Worm (Caenorhabditis elegans) whole organism, mixed stage, embryonic: ENCODE measurements around the gene dgtr-1.

Experiments used
- M03D4.4 ChIP-seq: sonication (generic microtip); optimal IDR thresholded peaks from 2 replicates; lab custom pipeline; 2017; ENCODE audit warnings: mild to moderate bottlenecking, missing genetic modification characterization, missing compliant biosample characterization
- bed-3 ChIP-seq: fragments of 200-800 bp; sonication (Bioruptor generic); optimal IDR thresholded peaks from 3 replicates; lab custom pipeline; 2018; ENCODE audit warnings: mild to moderate bottlenecking, missing genetic modification characterization, moderate library complexity, missing compliant biosample characterization
- ceh-39 ChIP-seq: fragments of 150-350 bp; optimal IDR thresholded peaks from 2 replicates; lab custom pipeline; 2014; ENCODE audit warnings: missing biosample characterization, missing genetic modification characterization
- ceh-43 ChIP-seq: fragments of 200-800 bp; sonication (Bioruptor generic); optimal IDR thresholded peaks from 2 replicates; lab custom pipeline; 2018; ENCODE audit warnings: mild to moderate bottlenecking, missing genetic modification characterization, moderate library complexity, missing compliant biosample characterization
- ceh-83 ChIP-seq: fragments of 200-800 bp; sonication (Bioruptor generic); optimal IDR thresholded peaks from 2 replicates; lab custom pipeline; 2018; ENCODE audit warnings: mild to moderate bottlenecking, missing genetic modification characterization, missing compliant biosample characterization
- ces-1 ChIP-seq: fragments of 150-350 bp; optimal IDR thresholded peaks from 2 replicates; lab custom pipeline; 2014; ENCODE audit warnings: missing biosample characterization, missing genetic modification reagents, missing genetic modification characterization
- cnd-1 ChIP-seq: fragments of 200-800 bp; sonication (Bioruptor generic); optimal IDR thresholded peaks from 2 replicates; lab custom pipeline; 2018; ENCODE audit warnings: mild to moderate bottlenecking, missing genetic modification characterization, missing compliant biosample characterization
- drap-1 ChIP-seq: fragments of 200-800 bp; sonication (Bioruptor generic); optimal IDR thresholded peaks from 3 replicates; lab custom pipeline; 2018; ENCODE audit warnings: mild to moderate bottlenecking, missing genetic modification characterization, missing compliant biosample characterization
- elt-1 ChIP-seq: sonication (generic microtip); optimal IDR thresholded peaks from 2 replicates; lab custom pipeline; 2017; ENCODE audit warnings: missing genetic modification characterization, mild to moderate bottlenecking, missing compliant biosample characterization, antibody characterized with exemption, moderate library complexity, borderline replicate concordance; ENCODE audit not compliant: insufficient read depth
- elt-3 ChIP-seq: fragments of 150-350 bp; optimal IDR thresholded peaks from 2 replicates; lab custom pipeline; 2014; ENCODE audit warnings: missing biosample characterization, missing genetic modification characterization
- ham-2 ChIP-seq: fragments of 200-800 bp; sonication (Bioruptor generic); optimal IDR thresholded peaks from 2 replicates; lab custom pipeline; 2018; ENCODE audit warnings: mild to moderate bottlenecking, missing genetic modification characterization, missing compliant biosample characterization
- hlh-1 ChIP-seq: fragments of 150-350 bp; optimal IDR thresholded peaks from 2 replicates; lab custom pipeline; 2014; ENCODE audit warnings: missing biosample characterization, missing genetic modification reagents, missing genetic modification characterization
- lsy-2 ChIP-seq: fragments of 150-350 bp; optimal IDR thresholded peaks from 2 replicates; lab custom pipeline; 2014; ENCODE audit warnings: missing biosample characterization, missing genetic modification characterization
- mab-5 ChIP-seq: fragments of 150-350 bp; optimal IDR thresholded peaks from 2 replicates; lab custom pipeline; 2014; ENCODE audit warnings: missing biosample characterization, missing genetic modification characterization
- mep-1 ChIP-seq: fragments of 150-350 bp; optimal IDR thresholded peaks from 2 replicates; lab custom pipeline; 2017; ENCODE audit warnings: missing biosample characterization, missing genetic modification reagents, missing genetic modification characterization, inconsistent platforms
- mls-2 ChIP-seq: sonication (generic microtip); optimal IDR thresholded peaks from 2 replicates; lab custom pipeline; 2016; ENCODE audit warnings: mild to moderate bottlenecking, missing genetic modification characterization, moderate library complexity, missing compliant biosample characterization
- nhr-12 ChIP-seq: fragments of 150-350 bp; optimal IDR thresholded peaks from 2 replicates; lab custom pipeline; 2014; ENCODE audit warnings: missing biosample characterization, missing genetic modification characterization
- nhr-2 ChIP-seq: fragments of 150-350 bp; optimal IDR thresholded peaks from 2 replicates; lab custom pipeline; 2014; ENCODE audit warnings: missing biosample characterization, missing genetic modification characterization
- nhr-237 ChIP-seq: fragments of 150-350 bp; optimal IDR thresholded peaks from 2 replicates; lab custom pipeline; 2014; ENCODE audit warnings: missing biosample characterization, missing genetic modification characterization
- nhr-28 ChIP-seq: fragments of 150-350 bp; optimal IDR thresholded peaks from 2 replicates; lab custom pipeline; 2014; ENCODE audit warnings: missing biosample characterization, missing genetic modification characterization
- nhr-76 ChIP-seq: sonication (generic microtip); optimal IDR thresholded peaks from 2 replicates; lab custom pipeline; 2017; ENCODE audit warnings: missing biosample characterization, missing genetic modification characterization
- pha-4 ChIP-seq: fragments of 150-350 bp; optimal IDR thresholded peaks from 2 replicates; lab custom pipeline; 2018; ENCODE audit warnings: missing biosample characterization, missing genetic modification reagents, missing genetic modification characterization
- sem-2 ChIP-seq: fragments of 200-800 bp; sonication (Bioruptor generic); optimal IDR thresholded peaks from 2 replicates; lab custom pipeline; 2018; ENCODE audit warnings: mild to moderate bottlenecking, missing genetic modification characterization, missing compliant biosample characterization
- snpc-4 ChIP-seq: fragments of 150-350 bp; optimal IDR thresholded peaks from 2 replicates; lab custom pipeline; 2014; ENCODE audit warnings: missing biosample characterization, missing genetic modification characterization
- sptf-1 ChIP-seq: sonication (generic microtip); optimal IDR thresholded peaks from 2 replicates; lab custom pipeline; 2017; ENCODE audit warnings: mild to moderate bottlenecking, missing genetic modification characterization, moderate library complexity, missing compliant biosample characterization
- tbx-8 ChIP-seq: fragments of 200-800 bp; sonication (Bioruptor generic); optimal IDR thresholded peaks from 2 replicates; lab custom pipeline; 2018; ENCODE audit warnings: mild to moderate bottlenecking, missing genetic modification characterization, moderate library complexity, missing compliant biosample characterization
- unc-120 ChIP-seq: sonication (generic microtip); optimal IDR thresholded peaks from 2 replicates; lab custom pipeline; 2017; ENCODE audit warnings: missing genetic modification characterization, missing compliant biosample characterization; ENCODE audit not compliant: poor library complexity, severe bottlenecking
- unc-39 ChIP-seq: fragments of 150-350 bp; optimal IDR thresholded peaks from 2 replicates; lab custom pipeline; 2014; ENCODE audit warnings: missing biosample characterization, missing genetic modification characterization
- unc-62 ChIP-seq: fragments of 150-350 bp; optimal IDR thresholded peaks from 2 replicates; lab custom pipeline; 2014; ENCODE audit warnings: missing biosample characterization, missing genetic modification reagents, missing genetic modification characterization
- zip-8 ChIP-seq: fragments of 150-350 bp; optimal IDR thresholded peaks from 2 replicates; lab custom pipeline; 2014; ENCODE audit warnings: missing biosample characterization, missing genetic modification characterization
- ztf-11 ChIP-seq: fragments of 150-350 bp; optimal IDR thresholded peaks from 2 replicates; lab custom pipeline; 2014; ENCODE audit warnings: missing biosample characterization, missing genetic modification characterization

dgtr-1 gene

ce11 chrV:6498903-6499302, 2.0 kb downstream of the dgtr-1 start, which contains the start of gene W01A11.1:
Gene W01A11.1, plus strand, starts transcription at chrV:6499224.
- TF ChIP-seq unc-120 (tag; lab: Kevin White, UChicago) (no peak), lsy-2 (no peak), nhr-76 (tag; lab: Kevin White, UChicago) (no peak), drap-1 (GFP tag; lab: Kevin White, UChicago) (no peak), pha-4 (tag; lab: Kevin White, UChicago) (no peak), bed-3 (GFP tag; lab: Kevin White, UChicago) (no peak), sem-2 (GFP tag; lab: Kevin White, UChicago) (no peak), ceh-39 (no peak), hlh-1 (no peak), cnd-1 (no peak), elt-3 (no peak), unc-62 (no peak), ham-2 (GFP tag; lab: Kevin White, UChicago) (no peak), ceh-83 (no peak), nhr-28 (no peak), mep-1 (tag; lab: Kevin White, UChicago) (no peak), sptf-1 (tag; lab: Kevin White, UChicago) (no peak)

ce11 chrV:6503158-6503557, 6.2 kb downstream of the dgtr-1 start:
- peak; percentile 9 for TF ChIP-seq unc-62
- no peak for TF ChIP-seq hlh-1
- TF ChIP-seq, all 35 proteins: peak for 1

- TF ChIP-seq snpc-4 (tag; lab: Kevin White, UChicago) (no peak), unc-120 (tag; lab: Kevin White, UChicago) (no peak), ceh-43 (GFP tag; lab: Kevin White, UChicago) (no peak), tbx-8 (no peak), mep-1 (tag; lab: Kevin White, UChicago) (no peak), unc-62 (no peak), mab-5 (tag; lab: Kevin White, UChicago) (no peak), ztf-11 (tag; lab: Kevin White, UChicago) (no peak), elt-1 (no peak), nhr-12 (tag; lab: Kevin White, UChicago) (no peak), nhr-237 (tag; lab: Kevin White, UChicago) (no peak), pha-4 (tag; lab: Kevin White, UChicago) (no peak), mls-2 (tag; lab: Kevin White, UChicago) (no peak), sem-2 (GFP tag; lab: Kevin White, UChicago) (no peak), ham-2 (GFP tag; lab: Kevin White, UChicago) (no peak), M03D4.4 (no peak), sptf-1 (tag; lab: Kevin White, UChicago) (no peak), drap-1 (GFP tag; lab: Kevin White, UChicago) (no peak)
These were observed 7.4 kb downstream of the dgtr-1 start, which contains the start of gene moc-2 for ce11 chrV:6504131-6504827. Gene moc-2, minus strand, starts transcription at chrV:6504181.

- TF ChIP-seq zip-8 (tag; lab: Kevin White, UChicago) (no peak), ceh-43 (GFP tag; lab: Kevin White, UChicago) (no peak), unc-39 (tag; lab: Kevin White, UChicago) (no peak), pha-4 (tag; lab: Kevin White, UChicago) (no peak), nhr-2 (tag; lab: Kevin White, UChicago) (no peak), nhr-12 (tag; lab: Kevin White, UChicago) (no peak), unc-62 (no peak), ces-1 (GFP tag; lab: Kevin White, UChicago) (no peak)
These were observed 8.5 kb downstream of the dgtr-1 start, which contains the start of gene W01A11.7 for ce11 chrV:6505339-6505811. Gene W01A11.7, minus strand, starts transcription at chrV:6505389.
